Fruit fly (Drosophila melanogaster): ENCODE data around the gene CG32284.
A peak's percentile ranks its signal among the peaks of the same experiment; 100 is the strongest.

CG32284 gene

dm6 chr3L:3149060-3149872, 37.2 kb upstream of the CG32284 start (continued):
- TF ChIP-seq run (tag; optimal IDR thresholded peaks at IDR 0.05) (no peak), CG3995 (GFP tag; optimal IDR thresholded peaks at IDR 0.05) (peak; percentile 38), klu (GFP tag; IDR thresholded peaks at IDR 0.05) (0 out of 2 replicates have a peak, but pooled peaks have one; percentile 15), HmgZ (tag; optimal IDR thresholded peaks at IDR 0.05) (peak; percentile 50), CG11560 (tag; IDR thresholded peaks at IDR 0.05) (no peak), CG4617 (GFP tag; optimal IDR thresholded peaks at IDR 0.05; ENCODE audit: borderline replicate concordance) (no peak), Elba2 (GFP tag; optimal IDR thresholded peaks at IDR 0.05) (no peak), jing (GFP tag; optimal IDR thresholded peaks at IDR 0.05) (no peak), CG32772 (GFP tag; IDR thresholded peaks at IDR 0.05) (no peak), fd3F (GFP tag; optimal IDR thresholded peaks at IDR 0.05) (no peak), disco-r (GFP tag; optimal IDR thresholded peaks at IDR 0.05) (no peak), tio (GFP tag; optimal IDR thresholded peaks at IDR 0.05) (no peak), Jarid2 (GFP tag; optimal IDR thresholded peaks at IDR 0.05) (no peak), CG12155 (GFP tag; optimal IDR thresholded peaks at IDR 0.05) (no peak), lmd (GFP tag; IDR thresholded peaks at IDR 0.05) (no peak), fru (optimal IDR thresholded peaks at IDR 0.05) (no peak), CG14050 (GFP tag; IDR thresholded peaks at IDR 0.05) (no peak), btn (GFP tag; optimal IDR thresholded peaks at IDR 0.05) (no peak), D19A (tag; optimal IDR thresholded peaks at IDR 0.05) (no peak), CG15073 (GFP tag; optimal IDR thresholded peaks at IDR 0.05) (no peak), Pdp1 (GFP tag; optimal IDR thresholded peaks at IDR 0.05) (peak in 1 of 2 experiments; percentile 100), CG11093 (GFP tag; IDR thresholded peaks at IDR 0.05) (no peak), Myb (GFP tag; optimal IDR thresholded peaks at IDR 0.05) (no peak), CG14710 (tag; optimal IDR thresholded peaks at IDR 0.05) (no peak), PHDP (tag; optimal IDR thresholded peaks at IDR 0.05) (no peak), Taf1 (GFP tag; IDR thresholded peaks at IDR 0.05) (no peak), CG18764 (GFP tag; optimal IDR thresholded peaks at IDR 0.05) (no peak), CG33213 (GFP tag; optimal IDR thresholded peaks at IDR 0.05) (no peak), insv (GFP tag; optimal IDR thresholded peaks at IDR 0.05) (no peak), eyg (GFP tag; optimal IDR thresholded peaks at IDR 0.05) (peak; percentile 1), CG6654 (GFP tag; optimal IDR thresholded peaks at IDR 0.05) (no peak), maf-S (GFP tag; optimal IDR thresholded peaks at IDR 0.05) (no peak), D (optimal IDR thresholded peaks at IDR 0.05) (no peak), D (GFP tag; optimal IDR thresholded peaks at IDR 0.05) (no peak), sc (optimal IDR thresholded peaks at IDR 0.05) (no peak), sc (GFP tag; optimal IDR thresholded peaks at IDR 0.05) (no peak), ara (GFP tag; IDR thresholded peaks at IDR 0.05) (no peak), CG43689 (GFP tag; IDR thresholded peaks at IDR 0.05) (no peak), inv (GFP tag; IDR thresholded peaks at IDR 0.05; ENCODE audit: partially characterized antibody) (no peak), CG3726 (GFP tag; IDR thresholded peaks at IDR 0.05) (no peak), CG8089 (GFP tag; optimal IDR thresholded peaks at IDR 0.05) (no peak), Ptx1 (GFP tag; IDR thresholded peaks at IDR 0.05) (peak; percentile 31; the same call in 1 of the 2 replicates), CG18599 (GFP tag; optimal IDR thresholded peaks at IDR 0.05) (peak; percentile 63), Poxn (GFP tag; IDR thresholded peaks at IDR 0.05) (no peak), C15 (GFP tag; IDR thresholded peaks at IDR 0.05) (no peak), chif (GFP tag; optimal IDR thresholded peaks at IDR 0.05) (no peak), Chrac-16 (GFP tag; optimal IDR thresholded peaks at IDR 0.05) (no peak), her (GFP tag; optimal IDR thresholded peaks at IDR 0.05) (no peak), Max (GFP tag; optimal IDR thresholded peaks at IDR 0.05) (no peak), kay (GFP tag; optimal IDR thresholded peaks at IDR 0.05) (peak; percentile 8), sqz (GFP tag; optimal IDR thresholded peaks at IDR 0.05) (no peak), CG8478 (optimal IDR thresholded peaks at IDR 0.05) (peak; percentile 54)

All from whole organism, embryonic.